Fruit fly (Drosophila melanogaster): ENCODE data around the gene Nt5b.

DNA sequence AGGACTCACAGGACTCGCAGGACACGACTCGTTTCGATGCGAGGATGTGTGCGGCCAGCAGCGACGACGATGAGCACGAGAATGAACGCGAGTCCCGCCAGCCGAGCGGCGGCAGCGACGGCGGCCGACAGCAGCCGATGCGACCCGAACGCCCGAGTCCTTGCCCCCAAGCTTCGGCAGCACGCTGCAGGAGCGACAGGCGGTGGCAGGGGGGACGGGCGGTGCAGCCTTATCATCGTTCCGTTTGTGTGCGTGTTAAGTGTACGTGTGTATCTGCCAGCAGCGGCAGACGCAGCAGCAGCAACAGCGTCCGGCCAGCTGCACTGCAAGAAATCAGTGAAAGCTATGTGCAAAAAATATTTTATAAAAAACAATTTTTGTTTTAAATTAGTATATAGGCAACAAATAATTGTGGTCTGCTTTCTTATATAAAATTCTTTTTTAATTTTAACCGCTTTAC, 53.8 kb downstream of the Nt5b start, which contains the start of gene kairos:
- TF ChIP-seq CTCF (optimal IDR thresholded peaks at IDR 0.05) = no peak
- TF ChIP-seq CG8478 (optimal IDR thresholded peaks at IDR 0.05) = no peak
